Fruit fly (Drosophila melanogaster): Measurements from ENCODE around the gene Jon65Aii.

dm6 chr3L:6034916-6035315 lies 17.2 kb upstream of the Jon65Aii start, which contains the start of gene yip7:
- TF ChIP-seq psq (optimal IDR thresholded peaks at IDR 0.05) (no peak), ttk (optimal IDR thresholded peaks at IDR 0.05) (no peak), insv (optimal IDR thresholded peaks at IDR 0.05) (no peak), h (optimal IDR thresholded peaks at IDR 0.05) (no peak)
